Worm (Caenorhabditis elegans): Measurements from ENCODE around the gene K08D10.13.
"Not testable (repeated sequence)": the region's sequence is repeated elsewhere in the genome, so short reads cannot be mapped to it uniquely, and the experiment has no call there.

Gene K08D10.13

ce11 chrIV:4196729-4197128 lies 25.3 kb upstream of the K08D10.13 start, which contains the start of gene K06B9.6:
TSS of gene K06B9.6 (minus strand) at chrIV:4196829.
- TF ChIP-seq blmp-1 (tag; optimal IDR thresholded peaks at IDR 0.05); mep-1 (tag; optimal IDR thresholded peaks at IDR 0.05); sem-2 (GFP tag; optimal IDR thresholded peaks at IDR 0.05): not testable (repeated sequence)

ce11 chrIV:4186099-4186498 lies 14.7 kb upstream of the K08D10.13 start, which contains the start of gene K08D10.11:
TSS of gene K08D10.11 (minus strand) at chrIV:4186199.
- not testable (repeated sequence) for TF ChIP-seq ces-1 (GFP tag; optimal IDR thresholded peaks at IDR 0.05); sem-2 (GFP tag; optimal IDR thresholded peaks at IDR 0.05); sptf-1 (tag; optimal IDR thresholded peaks at IDR 0.05)

ce11 chrIV:4184767-4185166 lies 13.4 kb upstream of the K08D10.13 start:
- peak; percentile 62 for TF ChIP-seq lsy-2 (tag; optimal IDR thresholded peaks at IDR 0.05)

ce11 chrIV:4178424-4178823 lies 7.0 kb upstream of the K08D10.13 start, which contains the start of gene tsen-34:
TSS of gene tsen-34 (plus strand) at chrIV:4178457.
- TF ChIP-seq elt-1 (tag; optimal IDR thresholded peaks at IDR 0.05; ENCODE audit: borderline replicate concordance, insufficient read depth) = no peak
- TF ChIP-seq ceh-43 (GFP tag; optimal IDR thresholded peaks at IDR 0.05) = no peak
- no peak for TF ChIP-seq drap-1 (GFP tag; optimal IDR thresholded peaks at IDR 0.05)
- TF ChIP-seq hlh-1 (tag; optimal IDR thresholded peaks at IDR 0.05) = no peak
- no peak for TF ChIP-seq ceh-39 (tag; optimal IDR thresholded peaks at IDR 0.05)
- no peak for TF ChIP-seq M03D4.4 (tag; optimal IDR thresholded peaks at IDR 0.05)
- no peak for TF ChIP-seq sem-2 (GFP tag; optimal IDR thresholded peaks at IDR 0.05)
- TF ChIP-seq ceh-83 (GFP tag; optimal IDR thresholded peaks at IDR 0.05) = peak; percentile 2

ce11 chrIV:4177560-4177959 lies 6.2 kb upstream of the K08D10.13 start:
- TF ChIP-seq zip-8 (tag; optimal IDR thresholded peaks at IDR 0.05) (no peak), elt-3 (tag; optimal IDR thresholded peaks at IDR 0.05) (no peak), cnd-1 (tag; optimal IDR thresholded peaks at IDR 0.05) (no peak), snpc-4 (tag; optimal IDR thresholded peaks at IDR 0.05) (no peak)

- TF ChIP-seq ceh-39 (tag; optimal IDR thresholded peaks at IDR 0.05) = no peak
- no peak for TF ChIP-seq bed-3 (GFP tag; optimal IDR thresholded peaks at IDR 0.05)
These were observed 5.3 kb upstream of the K08D10.13 start for ce11 chrIV:4176659-4177058.

ce11 chrIV:4176088-4176487 lies 4.7 kb upstream of the K08D10.13 start, which contains the start of gene dnj-15:
TSS of gene dnj-15 (plus strand) at chrIV:4176388.
- TF ChIP-seq tbx-8 (GFP tag; optimal IDR thresholded peaks at IDR 0.05) (no peak), mab-5 (tag; optimal IDR thresholded peaks at IDR 0.05) (no peak), ceh-83 (GFP tag; optimal IDR thresholded peaks at IDR 0.05) (no peak), elt-1 (tag; optimal IDR thresholded peaks at IDR 0.05; ENCODE audit: borderline replicate concordance, insufficient read depth) (no peak), blmp-1 (tag; optimal IDR thresholded peaks at IDR 0.05) (no peak), zip-8 (tag; optimal IDR thresholded peaks at IDR 0.05) (no peak), mep-1 (tag; optimal IDR thresholded peaks at IDR 0.05) (no peak), ceh-39 (tag; optimal IDR thresholded peaks at IDR 0.05) (no peak), lin-13 (tag; optimal IDR thresholded peaks at IDR 0.05) (no peak), bed-3 (GFP tag; optimal IDR thresholded peaks at IDR 0.05) (no peak), nhr-28 (tag; optimal IDR thresholded peaks at IDR 0.05) (no peak), hlh-1 (tag; optimal IDR thresholded peaks at IDR 0.05) (no peak), ham-2 (GFP tag; optimal IDR thresholded peaks at IDR 0.05) (no peak), M03D4.4 (tag; optimal IDR thresholded peaks at IDR 0.05) (no peak), lsy-2 (tag; optimal IDR thresholded peaks at IDR 0.05) (no peak), ces-1 (GFP tag; optimal IDR thresholded peaks at IDR 0.05) (no peak), nhr-2 (tag; optimal IDR thresholded peaks at IDR 0.05) (no peak), nhr-12 (tag; optimal IDR thresholded peaks at IDR 0.05) (no peak), unc-120 (tag; optimal IDR thresholded peaks at IDR 0.05; ENCODE audit: poor library complexity, severe bottlenecking) (no peak)

- TF ChIP-seq nhr-28 (tag; optimal IDR thresholded peaks at IDR 0.05) (no peak), nhr-76 (tag; optimal IDR thresholded peaks at IDR 0.05) (no peak), drap-1 (GFP tag; optimal IDR thresholded peaks at IDR 0.05) (no peak), blmp-1 (tag; optimal IDR thresholded peaks at IDR 0.05) (no peak), pha-4 (tag; optimal IDR thresholded peaks at IDR 0.05) (no peak), nhr-12 (tag; optimal IDR thresholded peaks at IDR 0.05) (no peak), ces-1 (GFP tag; optimal IDR thresholded peaks at IDR 0.05) (no peak), flh-1 (GFP tag; optimal IDR thresholded peaks at IDR 0.05) (no peak), mls-2 (tag; optimal IDR thresholded peaks at IDR 0.05) (no peak), ceh-43 (GFP tag; optimal IDR thresholded peaks at IDR 0.05) (no peak), snpc-4 (tag; optimal IDR thresholded peaks at IDR 0.05) (no peak), mep-1 (tag; optimal IDR thresholded peaks at IDR 0.05) (no peak), lsy-2 (tag; optimal IDR thresholded peaks at IDR 0.05) (no peak), elt-3 (tag; optimal IDR thresholded peaks at IDR 0.05) (no peak), M03D4.4 (tag; optimal IDR thresholded peaks at IDR 0.05) (no peak), nhr-237 (tag; optimal IDR thresholded peaks at IDR 0.05) (no peak), ceh-39 (tag; optimal IDR thresholded peaks at IDR 0.05) (no peak)
These were observed 2.4 kb upstream of the K08D10.13 start, which contains the start of gene rnp-3 for ce11 chrIV:4173789-4174188. TSS of gene rnp-3 (plus strand) at chrIV:4174089.

Data from whole organism, mixed stage, embryonic.